Worm (Caenorhabditis elegans): ENCODE results near the gene lin-38.
A peak's percentile ranks its signal among the peaks of the same experiment; 100 is the strongest.

Gene lin-38

DNA sequence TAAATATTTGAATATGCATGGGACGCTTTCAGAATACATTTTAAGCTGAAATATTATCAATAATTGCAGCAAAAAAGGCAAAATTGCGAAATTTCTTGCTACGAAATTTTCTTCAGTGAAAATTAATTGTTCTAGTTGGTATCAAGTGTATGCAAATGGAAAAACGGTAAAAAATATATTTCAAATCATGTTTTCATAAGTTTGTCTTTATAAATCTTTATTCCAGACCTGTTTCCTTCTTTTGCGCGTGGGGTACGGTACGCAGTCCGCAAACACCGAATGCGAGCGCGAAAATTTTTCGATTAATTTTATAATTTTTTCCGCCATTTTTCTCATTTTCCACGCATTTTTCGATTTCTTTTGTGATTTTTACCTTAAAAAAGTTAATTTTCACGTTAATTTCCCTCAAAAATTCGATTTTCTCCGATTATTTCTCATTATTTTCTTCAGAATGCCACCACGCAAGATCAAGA is 20.8 kb downstream of the lin-38 start, which contains the start of the genes fbxc-23 and csc-1 (continued):
- TF ChIP-seq unc-130 (tag; optimal IDR thresholded peaks at IDR 0.05) (peak; percentile 52), C16A3.4 (tag; optimal IDR thresholded peaks at IDR 0.05) (peak; percentile 59)

DNA sequence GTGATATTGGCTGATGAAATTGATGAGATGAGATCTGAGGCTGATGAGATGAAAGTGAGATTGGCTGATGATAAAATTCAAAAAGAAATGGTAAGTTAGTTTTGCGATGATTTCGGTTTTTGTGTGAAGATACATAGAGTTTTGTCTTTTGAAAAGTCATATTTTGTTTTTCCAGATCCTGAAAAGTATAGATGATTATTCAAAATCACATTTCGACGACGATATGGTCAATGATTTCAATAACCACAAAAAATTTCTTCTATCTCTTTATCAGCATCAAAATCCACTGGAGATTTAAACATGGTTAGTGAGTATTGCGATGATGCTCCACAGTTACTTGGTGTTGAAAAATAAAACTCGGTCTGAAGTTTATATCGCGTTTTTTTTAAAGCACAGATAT is 25.2 kb downstream of the lin-38 start, which contains the start of gene csp-1:
Gene csp-1, plus strand, starts transcription at position 301 of the 400 bp plus-strand sequence.
- TF ChIP-seq fkh-8 (tag; optimal IDR thresholded peaks at IDR 0.05) (no peak), nhr-85 (tag) (peak; percentile 29), efl-1 (optimal IDR thresholded peaks at IDR 0.05) (no peak), efl-1 (GFP tag; optimal IDR thresholded peaks at IDR 0.05 in 1 of 2) (peak in 1 of 2 experiments; percentile 80), C04F5.9 (tag; optimal IDR thresholded peaks at IDR 0.05) (no peak), jun-1 (tag; optimal IDR thresholded peaks at IDR 0.05) (no peak)

DNA sequence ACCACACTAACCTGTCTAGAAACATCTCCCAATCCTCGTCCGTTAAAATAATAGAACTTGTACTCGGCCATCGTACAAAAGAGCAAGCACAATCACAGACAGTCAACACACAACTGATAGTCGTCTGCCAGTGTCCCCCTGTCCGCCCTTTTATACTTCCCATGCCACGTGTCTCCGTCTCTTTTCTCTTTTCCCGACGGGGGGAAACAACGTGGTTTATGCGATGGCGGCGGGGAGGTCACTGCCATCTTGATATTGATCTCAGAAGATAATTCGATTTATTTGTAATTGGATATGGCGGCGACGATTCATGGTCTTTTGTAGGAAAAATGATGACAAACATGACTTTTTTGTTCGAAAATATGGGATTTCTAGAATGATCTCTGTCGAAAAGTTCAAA is 33.9 kb downstream of the lin-38 start, which contains the start of gene gst-20:
Gene gst-20, minus strand, starts transcription at position 170 of the 400 bp plus-strand sequence.
- peak; percentile 19; the same call in 1 of the 2 replicates for TF ChIP-seq nhr-19 (GFP tag; conservative IDR thresholded peaks at IDR 0.05)
- peak; percentile 10 for TF ChIP-seq rnt-1 (tag; optimal IDR thresholded peaks at IDR 0.05)
- TF ChIP-seq lsy-2 (tag; optimal IDR thresholded peaks at IDR 0.05), result peak; percentile 18 to 26
- TF ChIP-seq elt-2 (tag; optimal IDR thresholded peaks at IDR 0.05), result peak; percentile 9
- peak; percentile 91 for TF ChIP-seq nhr-20 (tag; optimal IDR thresholded peaks at IDR 0.05)
- no peak for TF ChIP-seq nhr-84 (tag; optimal IDR thresholded peaks at IDR 0.05)
- peak; percentile 35 to 92 for TF ChIP-seq mdl-1 (tag; optimal IDR thresholded peaks at IDR 0.05)
- TF ChIP-seq nhr-85 (tag), result peak; percentile 89
- no peak for TF ChIP-seq isw-1 (GFP tag; IDR thresholded peaks at IDR 0.05)
- TF ChIP-seq nhr-71 (tag; optimal IDR thresholded peaks at IDR 0.05), result peak; percentile 72
- peak; percentile 88 for TF ChIP-seq nhr-77 (tag; optimal IDR thresholded peaks at IDR 0.05)
- peak; percentile 84 for TF ChIP-seq pag-3 (tag; optimal IDR thresholded peaks at IDR 0.05; ENCODE audit: borderline replicate concordance, insufficient read depth)
- TF ChIP-seq vab-15 (tag; optimal IDR thresholded peaks at IDR 0.05), result no peak
- peak; percentile 3 to 23 for TF ChIP-seq efl-1 (optimal IDR thresholded peaks at IDR 0.05)
- TF ChIP-seq efl-1 (GFP tag; optimal IDR thresholded peaks at IDR 0.05 in 1 of 2), result peak in 1 of 2 experiments; percentile 90
- no peak for TF ChIP-seq F16B12.6 (tag; optimal IDR thresholded peaks at IDR 0.05)
- TF ChIP-seq C16A3.4 (tag; optimal IDR thresholded peaks at IDR 0.05), result no peak
- peak; percentile 57 for TF ChIP-seq mep-1 (tag; optimal IDR thresholded peaks at IDR 0.05)
- no peak for TF ChIP-seq aha-1 (tag; optimal IDR thresholded peaks at IDR 0.05)
- TF ChIP-seq lin-35 (GFP tag; optimal IDR thresholded peaks at IDR 0.05), result peak in 1 of 2 experiments; percentile 64
- peak; percentile 52 for TF ChIP-seq nhr-47 (tag; optimal IDR thresholded peaks at IDR 0.05)
- TF ChIP-seq irx-1 (tag; optimal IDR thresholded peaks at IDR 0.05), result no peak
- peak; percentile 81 for TF ChIP-seq blmp-1 (tag; optimal IDR thresholded peaks at IDR 0.05)
- TF ChIP-seq ces-1 (GFP tag; optimal IDR thresholded peaks at IDR 0.05), result no peak
- peak in 2 of 3 experiments; percentile 7 to 18 for TF ChIP-seq ceh-82 (tag; optimal IDR thresholded peaks at IDR 0.05)
- peak; percentile 12 for TF ChIP-seq swsn-7 (tag; optimal IDR thresholded peaks at IDR 0.05)
- TF ChIP-seq elt-3 (tag; optimal IDR thresholded peaks at IDR 0.05), result peak in 5 of 6 experiments; percentile 39 to 78 (median 60)
- peak; percentile 20 for TF ChIP-seq snpc-4 (tag; optimal IDR thresholded peaks at IDR 0.05)
- peak; percentile 61 for TF ChIP-seq skn-1 (tag; optimal IDR thresholded peaks at IDR 0.05)
- no peak for TF ChIP-seq C34B4.2 (tag; optimal IDR thresholded peaks at IDR 0.05)
- TF ChIP-seq lin-14 (GFP tag; optimal IDR thresholded peaks at IDR 0.05), result peak; percentile 90
- TF ChIP-seq dpl-1 (GFP tag; optimal IDR thresholded peaks at IDR 0.05), result peak in 2 of 3 experiments; percentile 11 to 14
- peak; percentile 30 for TF ChIP-seq xbp-1 (tag; optimal IDR thresholded peaks at IDR 0.05)
- peak; percentile 75 for TF ChIP-seq nhr-90 (tag; optimal IDR thresholded peaks at IDR 0.05; ENCODE audit: poor library complexity)
- TF ChIP-seq sptf-1 (tag; optimal IDR thresholded peaks at IDR 0.05), result no peak
- TF ChIP-seq tbx-2 (tag; optimal IDR thresholded peaks at IDR 0.05), result peak; percentile 66
- peak; percentile 63 for TF ChIP-seq snu-23 (GFP tag; optimal IDR thresholded peaks at IDR 0.05)
